Fruit fly (Drosophila melanogaster): ENCODE data around the gene CG15356.

- no peak for TF ChIP-seq OdsH (GFP tag; optimal IDR thresholded peaks at IDR 0.05)
- TF ChIP-seq Rel (GFP tag; optimal IDR thresholded peaks at IDR 0.05), result no peak
- no peak for TF ChIP-seq Rel (tag; optimal IDR thresholded peaks at IDR 0.05)
- no peak for TF ChIP-seq Vsx2 (GFP tag; optimal IDR thresholded peaks at IDR 0.05; ENCODE audit: partially characterized antibody)
- TF ChIP-seq pan (optimal IDR thresholded peaks at IDR 0.05), result no peak
- TF ChIP-seq h (GFP tag; optimal IDR thresholded peaks at IDR 0.05), result no peak
- TF ChIP-seq Abd-B (GFP tag; optimal IDR thresholded peaks at IDR 0.05), result no peak
Measured at dm6 chr2L:1945609-1946008, 34.9 kb downstream of the CG15356 start, which contains the start of gene CG15357.
